Worm (Caenorhabditis elegans) whole organism, mixed stage, embryonic: ENCODE results near the gene F58B4.2.

ENCODE experiments used
- M03D4.4 ChIP-seq: sonication (generic microtip); optimal IDR thresholded peaks from 2 replicates; lab custom pipeline; 2017; ENCODE audit warnings: mild to moderate bottlenecking, missing genetic modification characterization, missing compliant biosample characterization
- bed-3 ChIP-seq: fragments of 200-800 bp; sonication (Bioruptor generic); optimal IDR thresholded peaks from 3 replicates; lab custom pipeline; 2018; ENCODE audit warnings: mild to moderate bottlenecking, missing genetic modification characterization, moderate library complexity, missing compliant biosample characterization
- ceh-39 ChIP-seq: fragments of 150-350 bp; optimal IDR thresholded peaks from 2 replicates; lab custom pipeline; 2014; ENCODE audit warnings: missing biosample characterization, missing genetic modification characterization
- ceh-43 ChIP-seq: fragments of 200-800 bp; sonication (Bioruptor generic); optimal IDR thresholded peaks from 2 replicates; lab custom pipeline; 2018; ENCODE audit warnings: mild to moderate bottlenecking, missing genetic modification characterization, moderate library complexity, missing compliant biosample characterization
- ceh-83 ChIP-seq: fragments of 200-800 bp; sonication (Bioruptor generic); optimal IDR thresholded peaks from 2 replicates; lab custom pipeline; 2018; ENCODE audit warnings: mild to moderate bottlenecking, missing genetic modification characterization, missing compliant biosample characterization
- ces-1 ChIP-seq: fragments of 150-350 bp; optimal IDR thresholded peaks from 2 replicates; lab custom pipeline; 2014; ENCODE audit warnings: missing biosample characterization, missing genetic modification reagents, missing genetic modification characterization
- cnd-1 ChIP-seq: fragments of 200-800 bp; sonication (Bioruptor generic); optimal IDR thresholded peaks from 2 replicates; lab custom pipeline; 2018; ENCODE audit warnings: mild to moderate bottlenecking, missing genetic modification characterization, missing compliant biosample characterization
- drap-1 ChIP-seq: fragments of 200-800 bp; sonication (Bioruptor generic); optimal IDR thresholded peaks from 3 replicates; lab custom pipeline; 2018; ENCODE audit warnings: mild to moderate bottlenecking, missing genetic modification characterization, missing compliant biosample characterization
- elt-1 ChIP-seq: sonication (generic microtip); optimal IDR thresholded peaks from 2 replicates; lab custom pipeline; 2017; ENCODE audit warnings: missing genetic modification characterization, mild to moderate bottlenecking, missing compliant biosample characterization, antibody characterized with exemption, moderate library complexity, borderline replicate concordance; ENCODE audit not compliant: insufficient read depth
- elt-3 ChIP-seq: fragments of 150-350 bp; optimal IDR thresholded peaks from 2 replicates; lab custom pipeline; 2014; ENCODE audit warnings: missing biosample characterization, missing genetic modification characterization
- flh-1 ChIP-seq: fragments of 200-800 bp; sonication (Bioruptor generic); optimal IDR thresholded peaks from 2 replicates; lab custom pipeline; 2018; ENCODE audit warnings: mild to moderate bottlenecking, missing genetic modification characterization, moderate library complexity, missing compliant biosample characterization
- ham-2 ChIP-seq: fragments of 200-800 bp; sonication (Bioruptor generic); optimal IDR thresholded peaks from 2 replicates; lab custom pipeline; 2018; ENCODE audit warnings: mild to moderate bottlenecking, missing genetic modification characterization, missing compliant biosample characterization
- hlh-1 ChIP-seq: fragments of 150-350 bp; optimal IDR thresholded peaks from 2 replicates; lab custom pipeline; 2014; ENCODE audit warnings: missing biosample characterization, missing genetic modification reagents, missing genetic modification characterization
- lin-13 ChIP-seq: fragments of 150-350 bp; optimal IDR thresholded peaks from 2 replicates; lab custom pipeline; 2014; ENCODE audit warnings: missing biosample characterization, missing genetic modification characterization
- lin-32 ChIP-seq: fragments of 200-800 bp; sonication (Bioruptor generic); optimal IDR thresholded peaks from 2 replicates; lab custom pipeline; 2018; ENCODE audit warnings: mild to moderate bottlenecking, missing genetic modification characterization, missing compliant biosample characterization
- lsy-2 ChIP-seq: fragments of 150-350 bp; optimal IDR thresholded peaks from 2 replicates; lab custom pipeline; 2014; ENCODE audit warnings: missing biosample characterization, missing genetic modification characterization
- mab-5 ChIP-seq: fragments of 150-350 bp; optimal IDR thresholded peaks from 2 replicates; lab custom pipeline; 2014; ENCODE audit warnings: missing biosample characterization, missing genetic modification characterization
- mep-1 ChIP-seq: fragments of 150-350 bp; optimal IDR thresholded peaks from 2 replicates; lab custom pipeline; 2017; ENCODE audit warnings: missing biosample characterization, missing genetic modification reagents, missing genetic modification characterization, inconsistent platforms
- mls-2 ChIP-seq: sonication (generic microtip); optimal IDR thresholded peaks from 2 replicates; lab custom pipeline; 2016; ENCODE audit warnings: mild to moderate bottlenecking, missing genetic modification characterization, moderate library complexity, missing compliant biosample characterization
- nhr-12 ChIP-seq: fragments of 150-350 bp; optimal IDR thresholded peaks from 2 replicates; lab custom pipeline; 2014; ENCODE audit warnings: missing biosample characterization, missing genetic modification characterization
- nhr-2 ChIP-seq: fragments of 150-350 bp; optimal IDR thresholded peaks from 2 replicates; lab custom pipeline; 2014; ENCODE audit warnings: missing biosample characterization, missing genetic modification characterization
- nhr-237 ChIP-seq: fragments of 150-350 bp; optimal IDR thresholded peaks from 2 replicates; lab custom pipeline; 2014; ENCODE audit warnings: missing biosample characterization, missing genetic modification characterization
- nhr-28 ChIP-seq: fragments of 150-350 bp; optimal IDR thresholded peaks from 2 replicates; lab custom pipeline; 2014; ENCODE audit warnings: missing biosample characterization, missing genetic modification characterization
- nhr-76 ChIP-seq: sonication (generic microtip); optimal IDR thresholded peaks from 2 replicates; lab custom pipeline; 2017; ENCODE audit warnings: missing biosample characterization, missing genetic modification characterization
- pha-4 ChIP-seq: fragments of 150-350 bp; optimal IDR thresholded peaks from 2 replicates; lab custom pipeline; 2018; ENCODE audit warnings: missing biosample characterization, missing genetic modification reagents, missing genetic modification characterization
- sptf-1 ChIP-seq: sonication (generic microtip); optimal IDR thresholded peaks from 2 replicates; lab custom pipeline; 2017; ENCODE audit warnings: mild to moderate bottlenecking, missing genetic modification characterization, moderate library complexity, missing compliant biosample characterization
- tbx-8 ChIP-seq: fragments of 200-800 bp; sonication (Bioruptor generic); optimal IDR thresholded peaks from 2 replicates; lab custom pipeline; 2018; ENCODE audit warnings: mild to moderate bottlenecking, missing genetic modification characterization, moderate library complexity, missing compliant biosample characterization
- unc-120 ChIP-seq: sonication (generic microtip); optimal IDR thresholded peaks from 2 replicates; lab custom pipeline; 2017; ENCODE audit warnings: missing genetic modification characterization, missing compliant biosample characterization; ENCODE audit not compliant: poor library complexity, severe bottlenecking
- unc-39 ChIP-seq: fragments of 150-350 bp; optimal IDR thresholded peaks from 2 replicates; lab custom pipeline; 2014; ENCODE audit warnings: missing biosample characterization, missing genetic modification characterization
- unc-62 ChIP-seq: fragments of 150-350 bp; optimal IDR thresholded peaks from 2 replicates; lab custom pipeline; 2014; ENCODE audit warnings: missing biosample characterization, missing genetic modification reagents, missing genetic modification characterization
- zip-8 ChIP-seq: fragments of 150-350 bp; optimal IDR thresholded peaks from 2 replicates; lab custom pipeline; 2014; ENCODE audit warnings: missing biosample characterization, missing genetic modification characterization
- ztf-11 ChIP-seq: fragments of 150-350 bp; optimal IDR thresholded peaks from 2 replicates; lab custom pipeline; 2014; ENCODE audit warnings: missing biosample characterization, missing genetic modification characterization

The F58B4.2 gene

ce11 chrV:10896706-10897105 lies 21.6 kb downstream of the F58B4.2 start:
- no peak for TF ChIP-seq tbx-8 (GFP tag; lab: Kevin White, UChicago)

ce11 chrV:10896295-10896694 lies 22.0 kb downstream of the F58B4.2 start, which contains the start of gene F32D8.13:
F32D8.13 (minus strand) TSS chrV:10896543.
- no peak for TF ChIP-seq mab-5 (tag; lab: Kevin White, UChicago)
- no peak for TF ChIP-seq M03D4.4 (tag; lab: Kevin White, UChicago)
- TF ChIP-seq ham-2: no peak
- no peak for TF ChIP-seq drap-1 (GFP tag; lab: Kevin White, UChicago)
- no peak for TF ChIP-seq ceh-43
- no peak for TF ChIP-seq ces-1 (GFP tag; lab: Kevin White, UChicago)
- no peak for TF ChIP-seq flh-1 (GFP tag; lab: Kevin White, UChicago)
- no peak for TF ChIP-seq ztf-11
- no peak for TF ChIP-seq cnd-1
- no peak for TF ChIP-seq lin-32 (GFP tag; lab: Kevin White, UChicago)
- TF ChIP-seq lin-13 (tag; lab: Kevin White, UChicago): no peak
- TF ChIP-seq unc-39 (tag; lab: Kevin White, UChicago): no peak
- no peak for TF ChIP-seq hlh-1 (tag; lab: Kevin White, UChicago)
- no peak for TF ChIP-seq unc-120
- no peak for TF ChIP-seq nhr-76 (tag; lab: Kevin White, UChicago)
- TF ChIP-seq nhr-2 (tag; lab: Kevin White, UChicago): no peak
- TF ChIP-seq nhr-12 (tag; lab: Kevin White, UChicago): no peak
- TF ChIP-seq nhr-237 (tag; lab: Kevin White, UChicago): no peak
- no peak for TF ChIP-seq zip-8 (tag; lab: Kevin White, UChicago)
- no peak for TF ChIP-seq bed-3 (GFP tag; lab: Kevin White, UChicago)

- no peak for TF ChIP-seq ceh-83 (GFP tag; lab: Kevin White, UChicago)
- TF ChIP-seq hlh-1 (tag; lab: Kevin White, UChicago): no peak
- TF ChIP-seq mep-1: peak; percentile 60
- no peak for TF ChIP-seq ceh-43
- TF ChIP-seq nhr-2 (tag; lab: Kevin White, UChicago): no peak
- peak; percentile 76 for TF ChIP-seq pha-4 (tag; lab: Kevin White, UChicago)
- peak; percentile 65 for TF ChIP-seq ces-1 (GFP tag; lab: Kevin White, UChicago)
- peak; percentile 7 for TF ChIP-seq cnd-1
- no peak for TF ChIP-seq ztf-11
- no peak for TF ChIP-seq ham-2
- no peak for TF ChIP-seq drap-1 (GFP tag; lab: Kevin White, UChicago)
- no peak for TF ChIP-seq M03D4.4 (tag; lab: Kevin White, UChicago)
- peak; percentile 53 for TF ChIP-seq lsy-2 (tag; lab: Kevin White, UChicago)
- no peak for TF ChIP-seq nhr-28 (tag; lab: Kevin White, UChicago)
- TF ChIP-seq mab-5 (tag; lab: Kevin White, UChicago): no peak
- TF ChIP-seq mls-2 (tag; lab: Kevin White, UChicago): no peak
- peak; percentile 47 for TF ChIP-seq unc-62 (GFP tag; lab: Kevin White, UChicago)
- no peak for TF ChIP-seq nhr-76 (tag; lab: Kevin White, UChicago)
- peak; percentile 19 for TF ChIP-seq lin-13 (tag; lab: Kevin White, UChicago)
- no peak for TF ChIP-seq nhr-12 (tag; lab: Kevin White, UChicago)
- TF ChIP-seq flh-1 (GFP tag; lab: Kevin White, UChicago): no peak
- no peak for TF ChIP-seq elt-3 (tag; lab: Kevin White, UChicago)
- TF ChIP-seq sptf-1: peak; percentile 47
- peak; percentile 2 for TF ChIP-seq ceh-39 (tag; lab: Kevin White, UChicago)
- peak; percentile 37 for TF ChIP-seq elt-1 (tag; lab: Kevin White, UChicago)
- TF ChIP-seq nhr-237 (tag; lab: Kevin White, UChicago): peak; percentile 69
- TF ChIP-seq lin-32 (GFP tag; lab: Kevin White, UChicago): no peak
- no peak for TF ChIP-seq unc-39 (tag; lab: Kevin White, UChicago)
- no peak for TF ChIP-seq tbx-8 (GFP tag; lab: Kevin White, UChicago)
Observed at ce11 chrV:10894601-10895000, 23.7 kb downstream of the F58B4.2 start, which contains the start of the genes F32D8.14 and F32D8.5. F32D8.14 (minus strand) TSS chrV:10894788. F32D8.5 (plus strand) TSS chrV:10894800.

- no peak for TF ChIP-seq ceh-43
- no peak for TF ChIP-seq sptf-1
- no peak for TF ChIP-seq flh-1 (GFP tag; lab: Kevin White, UChicago)
- no peak for TF ChIP-seq mab-5 (tag; lab: Kevin White, UChicago)
- TF ChIP-seq, all 35 proteins: peak for 0
Observed at ce11 chrV:10893510-10894128, 24.7 kb downstream of the F58B4.2 start, which contains the start of gene F32D8.4. F32D8.4 (minus strand) TSS chrV:10893560.
